Worm (Caenorhabditis elegans): ENCODE measurements around the gene D1005.5.

- TF ChIP-seq dao-5 (tag; optimal IDR thresholded peaks at IDR 0.05): no peak
- TF ChIP-seq him-1 (tag; optimal IDR thresholded peaks at IDR 0.05): no peak
Observed at ce11 chrX:1453770-1454169, 19.0 kb downstream of the D1005.5 start, which contains the start of gene cebp-1.

Measured in whole organism, L4/young adult.